Fruit fly (Drosophila melanogaster) whole organism, pupa: ENCODE data around the gene Ets97D.

Source experiments
- CG10348 ChIP-seq: fragments of 200-800 bp; sonication (Bioruptor generic); IDR thresholded peaks from 2 replicates; pipeline ENCODE4 v1.3.6; 2022; ENCODE audit warnings: missing biosample characterization, missing genetic modification characterization
- CG17806 ChIP-seq: fragments of 200-800 bp; sonication (Bioruptor generic); optimal IDR thresholded peaks from 2 replicates; lab custom pipeline; 2018; ENCODE audit warnings: missing biosample characterization, mild to moderate bottlenecking, missing genetic modification characterization, moderate library complexity
- CG34367 ChIP-seq: fragments of 200-800 bp; sonication (Bioruptor generic); optimal IDR thresholded peaks from 2 replicates; lab custom pipeline; 2018; ENCODE audit warnings: missing biosample characterization, mild to moderate bottlenecking, missing genetic modification characterization
- CG9948 ChIP-seq: fragments of 200-800 bp; sonication (Bioruptor generic); optimal IDR thresholded peaks from 2 replicates; lab custom pipeline; 2018; ENCODE audit warnings: missing biosample characterization, mild to moderate bottlenecking, missing genetic modification characterization, moderate library complexity
- Pif1A ChIP-seq: fragments of 200-800 bp; sonication (Bioruptor generic); optimal IDR thresholded peaks from 3 replicates; lab custom pipeline; 2016; ENCODE audit warnings: missing biosample characterization, missing genetic modification characterization
- Pif1B ChIP-seq: fragments of 200-800 bp; sonication (Bioruptor generic); optimal IDR thresholded peaks from 3 replicates; lab custom pipeline; 2016; ENCODE audit warnings: missing biosample characterization, missing genetic modification characterization
- fd96Ca ChIP-seq: fragments of 200-800 bp; sonication (Bioruptor generic); IDR thresholded peaks from 3 replicates; pipeline ENCODE4 v1.3.6; 2022; ENCODE audit warnings: missing biosample characterization, missing genetic modification characterization

DNA sequence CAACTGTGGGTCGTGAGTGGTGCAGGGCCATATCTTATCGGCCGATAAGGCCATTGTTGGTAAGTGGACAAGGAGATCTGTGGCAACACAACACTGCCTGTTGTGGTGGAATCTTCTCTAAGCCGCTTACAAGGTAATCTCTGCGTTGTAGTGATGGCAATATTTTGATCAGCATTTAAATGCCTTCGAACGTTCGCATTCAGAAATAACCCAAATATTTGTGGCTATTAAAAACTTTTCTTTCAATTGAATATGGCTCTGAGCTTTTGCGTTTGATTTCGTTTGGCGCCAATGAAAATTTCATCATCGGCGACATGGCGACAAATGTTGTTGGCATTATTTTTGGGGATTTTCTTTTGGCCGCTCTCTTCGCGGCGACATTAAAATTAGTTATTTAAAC lies 22.2 kb downstream of the Ets97D start:
- TF ChIP-seq CG9948 (tag; lab: Kevin White, UChicago), result no peak
- TF ChIP-seq CG34367, result no peak
- no peak for TF ChIP-seq Pif1A (GFP tag; lab: Kevin White, UChicago)
- no peak for TF ChIP-seq CG10348
- TF ChIP-seq Pif1B (GFP tag; lab: Kevin White, UChicago), result no peak
- TF ChIP-seq fd96Ca (GFP tag; lab: Robert Waterston, UW), result no peak
- no peak for TF ChIP-seq CG17806 (tag; lab: Kevin White, UChicago)
